Worm (Caenorhabditis elegans) whole organism, late embryonic: ENCODE measurements around the gene szy-4.

Experiments used
- K02D7.2 ChIP-seq: sonication (generic microtip); optimal IDR thresholded peaks from 2 replicates; lab custom pipeline; 2017; ENCODE audit warnings: mild to moderate bottlenecking, missing genetic modification characterization, missing compliant biosample characterization
- K09A11.1 ChIP-seq: sonication (generic microtip); optimal IDR thresholded peaks from 2 replicates; lab custom pipeline; 2017; ENCODE audit warnings: antibody characterized with exemption, mild to moderate bottlenecking, missing genetic modification characterization, missing compliant biosample characterization; ENCODE audit not compliant: insufficient read depth
- ahr-1 ChIP-seq: sonication (generic microtip); optimal IDR thresholded peaks from 2 replicates; lab custom pipeline; 2016; ENCODE audit warnings: missing genetic modification characterization, missing compliant biosample characterization
- ama-1 ChIP-seq: fragments of 150-350 bp; optimal IDR thresholded peaks from 2 replicates; lab custom pipeline; 2014
- ceh-14 ChIP-seq: sonication (generic microtip); optimal IDR thresholded peaks from 2 replicates; lab custom pipeline; 2016; ENCODE audit warnings: missing genotype, missing genetic modification characterization, missing compliant biosample characterization
- ceh-19 ChIP-seq: fragments of 200-800 bp; sonication (Bioruptor generic); optimal IDR thresholded peaks from 2 replicates; lab custom pipeline; 2018; ENCODE audit warnings: mild to moderate bottlenecking, missing genetic modification characterization, missing compliant biosample characterization
- ceh-24 ChIP-seq: sonication (generic microtip); optimal IDR thresholded peaks from 2 replicates; lab custom pipeline; 2016; ENCODE audit warnings: mild to moderate bottlenecking, missing genetic modification characterization, missing compliant biosample characterization
- ceh-34 ChIP-seq: sonication (generic microtip); optimal IDR thresholded peaks from 2 replicates; lab custom pipeline; 2016; ENCODE audit warnings: mild to moderate bottlenecking, missing genetic modification characterization, missing compliant biosample characterization
- ceh-6 ChIP-seq: fragments of 200-800 bp; sonication (Bioruptor generic); optimal IDR thresholded peaks from 2 replicates; lab custom pipeline; 2018; ENCODE audit warnings: mild to moderate bottlenecking, missing genetic modification characterization, missing compliant biosample characterization
- dmd-4 ChIP-seq: sonication (generic microtip); optimal IDR thresholded peaks from 2 replicates; lab custom pipeline; 2016; ENCODE audit warnings: borderline replicate concordance, missing genetic modification characterization, missing compliant biosample characterization
- dve-1 ChIP-seq: sonication (generic microtip); optimal IDR thresholded peaks from 2 replicates; lab custom pipeline; 2017; ENCODE audit warnings: antibody characterized with exemption, mild to moderate bottlenecking, missing genetic modification characterization, missing compliant biosample characterization
- ets-4 ChIP-seq: sonication (generic microtip); optimal IDR thresholded peaks from 2 replicates; lab custom pipeline; 2016; ENCODE audit warnings: missing genetic modification characterization, missing compliant biosample characterization
- fkh-10 ChIP-seq: fragments of 150-350 bp; optimal IDR thresholded peaks from 2 replicates; lab custom pipeline; 2014; ENCODE audit warnings: missing biosample characterization, missing genetic modification reagents, missing genetic modification characterization
- gmeb-2 ChIP-seq: sonication (generic microtip); optimal IDR thresholded peaks from 2 replicates; lab custom pipeline; 2016; ENCODE audit warnings: missing genetic modification characterization, inconsistent platforms, missing compliant biosample characterization
- hlh-13 ChIP-seq: fragments of 200-800 bp; sonication (Bioruptor generic); optimal IDR thresholded peaks from 2 replicates; lab custom pipeline; 2018; ENCODE audit warnings: mild to moderate bottlenecking, missing genetic modification characterization, missing compliant biosample characterization
- hlh-15 ChIP-seq: sonication (generic microtip); optimal IDR thresholded peaks from 2 replicates; lab custom pipeline; 2016; ENCODE audit warnings: missing genetic modification characterization, missing compliant biosample characterization
- lim-6 ChIP-seq: sonication (generic microtip); optimal IDR thresholded peaks from 2 replicates; lab custom pipeline; 2016; ENCODE audit warnings: missing genetic modification characterization, missing compliant biosample characterization
- madf-2 ChIP-seq: sonication (generic microtip); optimal IDR thresholded peaks from 2 replicates; lab custom pipeline; 2017; ENCODE audit warnings: missing genetic modification characterization, missing compliant biosample characterization
- mec-3 ChIP-seq: sonication (generic microtip); optimal IDR thresholded peaks from 2 replicates; lab custom pipeline; 2016; ENCODE audit warnings: borderline replicate concordance, missing genetic modification characterization, missing compliant biosample characterization
- nhr-11 ChIP-seq: fragments of 150-350 bp; optimal IDR thresholded peaks from 2 replicates; lab custom pipeline; 2014; ENCODE audit warnings: missing biosample characterization, missing genetic modification characterization
- npax-4 ChIP-seq: sonication (generic microtip); optimal IDR thresholded peaks from 2 replicates; lab custom pipeline; 2016; ENCODE audit warnings: missing genetic modification characterization, missing compliant biosample characterization
- odd-2 ChIP-seq: sonication (generic microtip); optimal IDR thresholded peaks from 2 replicates; lab custom pipeline; 2017; ENCODE audit warnings: antibody characterized with exemption, mild to moderate bottlenecking, missing genetic modification characterization, missing compliant biosample characterization
- pax-1 ChIP-seq: fragments of 150-350 bp; optimal IDR thresholded peaks from 2 replicates; lab custom pipeline; 2014; ENCODE audit warnings: missing biosample characterization, missing genetic modification characterization
- pha-4 ChIP-seq: fragments of 150-350 bp; optimal IDR thresholded peaks from 2 replicates; lab custom pipeline; 2018; ENCODE audit warnings: missing biosample characterization, missing genetic modification reagents, missing genetic modification characterization
- pqm-1 ChIP-seq: sonication (generic microtip); optimal IDR thresholded peaks from 2 replicates; lab custom pipeline; 2016; ENCODE audit warnings: missing genetic modification characterization, missing compliant biosample characterization
- rnt-1 ChIP-seq: sonication (generic microtip); optimal IDR thresholded peaks from 2 replicates; lab custom pipeline; 2016; ENCODE audit warnings: missing genetic modification characterization, missing compliant biosample characterization
- sox-4 ChIP-seq: sonication (generic microtip); optimal IDR thresholded peaks from 2 replicates; lab custom pipeline; 2017; ENCODE audit warnings: mild to moderate bottlenecking, missing genetic modification characterization, inconsistent platforms, missing compliant biosample characterization
- unc-3 ChIP-seq, 2 experiments: fragments of 200-800 bp in 1 of 2; sonication (Bioruptor generic) in 1 of 2; sonication (generic microtip) in 1 of 2; conservative IDR thresholded peaks in 1 of 2; optimal IDR thresholded peaks in 1 of 2; 2 replicates each; pipeline versions ENCODE4 v1.3.6 to Lab custom; 2016 to 2022; ENCODE audit warnings: missing compliant biosample characterization in 2 of 2, missing genetic modification characterization in 2 of 2, missing genetic modification reagents in 1 of 2
- unc-42 ChIP-seq: sonication (generic microtip); optimal IDR thresholded peaks from 2 replicates; lab custom pipeline; 2016; ENCODE audit warnings: missing genotype, missing genetic modification characterization, missing compliant biosample characterization
- ztf-16 ChIP-seq: sonication (generic microtip); optimal IDR thresholded peaks from 2 replicates; lab custom pipeline; 2017; ENCODE audit warnings: missing genetic modification characterization, missing compliant biosample characterization

Gene szy-4

ce11 chrII:6207252-6207651, 8.8 kb downstream of the szy-4 start:
- TF ChIP-seq mec-3 (no peak), unc-42 (peak; percentile 52), ztf-16 (tag; lab: Kevin White, UChicago) (no peak)

DNA sequence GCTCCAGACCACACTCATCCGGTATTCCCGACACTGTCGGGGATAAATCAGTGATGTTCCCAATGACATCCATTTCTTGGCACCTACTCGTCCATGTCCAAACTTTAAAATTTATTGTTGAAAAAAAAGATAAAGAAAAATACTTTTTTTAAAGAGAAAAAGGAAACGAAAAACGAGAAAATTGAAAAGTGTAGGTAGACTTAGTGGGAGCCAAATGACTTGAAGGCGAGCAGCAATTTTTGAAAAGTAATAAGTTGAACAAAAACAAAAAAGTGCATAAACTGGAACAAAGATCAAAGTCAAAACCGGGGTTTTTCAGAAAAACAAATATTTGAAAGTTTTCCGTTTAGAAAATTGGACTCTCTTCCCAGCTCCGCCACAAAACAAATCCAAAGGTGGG, 9.6 kb downstream of the szy-4 start, which contains the start of gene daf-37:
daf-37 (minus strand) TSS at position 101 of the 400 bp plus-strand sequence.
- TF ChIP-seq dmd-4 (tag; lab: Kevin White, UChicago) (no peak), ceh-24 (tag; lab: Kevin White, UChicago) (no peak), madf-2 (tag; lab: Kevin White, UChicago) (no peak), rnt-1 (tag; lab: Kevin White, UChicago) (no peak), ceh-6 (GFP tag; lab: Kevin White, UChicago) (no peak), npax-4 (tag; lab: Kevin White, UChicago) (no peak), odd-2 (tag; lab: Kevin White, UChicago) (no peak), nhr-11 (no peak), fkh-10 (GFP tag; lab: Kevin White, UChicago) (no peak)

DNA sequence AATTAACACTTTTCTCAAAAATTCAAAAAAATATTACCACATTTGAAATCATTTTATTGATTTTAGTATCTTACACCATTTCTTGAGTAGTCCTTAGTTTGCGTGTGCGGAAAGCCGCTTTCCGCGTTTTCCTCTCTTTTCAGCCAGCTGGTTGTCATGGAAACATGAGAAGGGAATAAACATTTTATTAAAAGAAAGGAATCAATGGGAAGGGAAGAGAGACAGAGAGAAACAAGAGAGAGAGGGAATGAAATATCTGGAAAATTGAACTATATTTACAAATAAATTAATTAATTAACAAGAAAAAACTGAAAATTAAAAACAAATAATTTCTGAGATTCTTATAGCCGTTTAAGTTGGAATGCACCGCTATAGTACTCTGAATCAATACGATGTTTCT, 20.9 kb downstream of the szy-4 start, which contains the start of gene mks-2:
mks-2 (minus strand) TSS at position 101 of the 400 bp plus-strand sequence.
- TF ChIP-seq gmeb-2 (tag; lab: Kevin White, UChicago) = no peak
- TF ChIP-seq sox-4 (tag; lab: Kevin White, UChicago) = no peak
- TF ChIP-seq pha-4 (tag; lab: Kevin White, UChicago) = no peak
- TF ChIP-seq pqm-1 (tag; lab: Kevin White, UChicago) = no peak
- no peak for TF ChIP-seq K02D7.2 (tag; lab: Kevin White, UChicago)
- no peak for TF ChIP-seq ets-4
- TF ChIP-seq ceh-19 (GFP tag; lab: Kevin White, UChicago) = no peak
- no peak for TF ChIP-seq lim-6 (tag; lab: Kevin White, UChicago)
- no peak for TF ChIP-seq madf-2 (tag; lab: Kevin White, UChicago)
- no peak for TF ChIP-seq ama-1 (lab: Kevin White, UChicago)
- TF ChIP-seq hlh-15 (tag; lab: Kevin White, UChicago) = no peak
- TF ChIP-seq ceh-14 (tag; lab: Kevin White, UChicago) = no peak
- no peak for TF ChIP-seq hlh-13 (GFP tag; lab: Kevin White, UChicago)
- no peak for TF ChIP-seq odd-2 (tag; lab: Kevin White, UChicago)
- no peak for TF ChIP-seq unc-42
- TF ChIP-seq pax-1 = no peak
- no peak for TF ChIP-seq ceh-34 (tag; lab: Kevin White, UChicago)
- TF ChIP-seq dve-1 (tag; lab: Kevin White, UChicago) = no peak
- no peak for TF ChIP-seq npax-4 (tag; lab: Kevin White, UChicago)
- TF ChIP-seq, all 69 proteins: peak for 0

DNA sequence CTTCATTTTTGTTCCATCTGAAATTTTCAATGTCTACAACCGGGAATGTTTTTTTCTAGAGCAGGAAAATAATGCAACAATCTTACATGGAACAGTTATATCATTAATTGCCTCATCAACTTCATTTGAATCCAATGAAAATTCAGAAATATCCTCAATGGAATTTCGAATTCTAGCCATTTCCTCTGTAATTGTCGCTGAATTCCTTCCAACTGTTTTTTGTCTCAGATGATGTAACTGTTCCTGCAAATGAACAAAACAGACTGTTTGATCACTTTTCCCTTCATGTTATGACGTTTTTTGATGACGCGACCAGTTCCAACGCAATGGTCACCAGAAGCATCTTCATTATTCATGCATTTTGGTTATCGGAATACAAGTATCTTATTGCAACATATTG, 23.0 kb downstream of the szy-4 start:
- TF ChIP-seq ceh-34 (tag; lab: Kevin White, UChicago) (no peak), ets-4 (no peak), nhr-11 (no peak), unc-3 (GFP tag; conservative IDR thresholded peaks at IDR 0.05; lab: Robert Waterston, UW) (no peak), unc-3 (tag; optimal IDR thresholded peaks at IDR 0.05; lab: Kevin White, UChicago) (no peak)
- TF ChIP-seq, all 69 proteins: peak for 0

- TF ChIP-seq K09A11.1 (tag; lab: Kevin White, UChicago) = no peak
- no peak for TF ChIP-seq ahr-1 (tag; lab: Kevin White, UChicago)
Observed at ce11 chrII:6222558-6222957, 24.1 kb downstream of the szy-4 start, which contains the start of gene C30B5.6. Gene C30B5.6, minus strand, starts transcription at chrII:6222658.

- TF ChIP-seq K09A11.1 (tag; lab: Kevin White, UChicago) = no peak
- TF ChIP-seq madf-2 (tag; lab: Kevin White, UChicago) = no peak
- TF ChIP-seq ztf-16 (tag; lab: Kevin White, UChicago) = no peak
- no peak for TF ChIP-seq sox-4 (tag; lab: Kevin White, UChicago)
- no peak for TF ChIP-seq pha-4 (tag; lab: Kevin White, UChicago)
Observed at ce11 chrII:6223755-6224154, 25.3 kb downstream of the szy-4 start.
